Fruit fly (Drosophila melanogaster) whole organism, prepupa: Measurements from ENCODE around the gene gnu.

ENCODE experiments used
- Blimp-1 ChIP-seq: fragments of 200-800 bp; sonication (Bioruptor generic); optimal IDR thresholded peaks from 3 replicates; lab custom pipeline; 2017; ENCODE audit warnings: missing biosample characterization, missing genetic modification characterization, mild to moderate bottlenecking, moderate library complexity, missing genetic modification reagents
- CG10631 ChIP-seq: fragments of 200-800 bp; sonication (Bioruptor generic); optimal IDR thresholded peaks from 2 replicates; lab custom pipeline; 2016; ENCODE audit warnings: missing biosample characterization, missing genetic modification characterization
- CG10669 ChIP-seq: fragments of 200-800 bp; sonication (Bioruptor generic); optimal IDR thresholded peaks from 3 replicates; lab custom pipeline; 2018; ENCODE audit warnings: missing biosample characterization, mild to moderate bottlenecking, missing genetic modification characterization, moderate library complexity
- CG11294 ChIP-seq: fragments of 200-800 bp; sonication (Bioruptor generic); IDR thresholded peaks from 2 replicates; pipeline ENCODE4 v1.3.6; 2022; ENCODE audit warnings: missing biosample characterization, missing genetic modification characterization
- CG11762 ChIP-seq: fragments of 200-800 bp; sonication (Bioruptor generic); optimal IDR thresholded peaks from 3 replicates; lab custom pipeline; 2016; ENCODE audit warnings: missing biosample characterization, missing genetic modification characterization; ENCODE audit not compliant: insufficient read depth
- CG11902 ChIP-seq: fragments of 200-800 bp; sonication (Bioruptor generic); optimal IDR thresholded peaks from 3 replicates; lab custom pipeline; 2016; ENCODE audit warnings: missing biosample characterization, missing genetic modification characterization
- CG15336 ChIP-seq: fragments of 200-800 bp; sonication (Bioruptor generic); IDR thresholded peaks from 2 replicates; pipeline ENCODE4 v1.3.6; 2022; ENCODE audit warnings: missing biosample characterization, missing genetic modification characterization
- CG1621 ChIP-seq: fragments of 200-800 bp; sonication (Bioruptor generic); optimal IDR thresholded peaks from 3 replicates; lab custom pipeline; 2018; ENCODE audit warnings: missing biosample characterization, mild to moderate bottlenecking, missing genetic modification characterization
- CG16779 ChIP-seq: fragments of 200-800 bp; sonication (Bioruptor generic); optimal IDR thresholded peaks from 3 replicates; lab custom pipeline; 2017; ENCODE audit warnings: missing biosample characterization, mild to moderate bottlenecking, missing genetic modification characterization
- CG3032 ChIP-seq: fragments of 200-800 bp; optimal IDR thresholded peaks from 2 replicates; lab custom pipeline; 2019; ENCODE audit warnings: missing biosample characterization, mild to moderate bottlenecking, missing genetic modification characterization, moderate library complexity
- CG31627 ChIP-seq: fragments of 200-800 bp; sonication (Bioruptor generic); optimal IDR thresholded peaks from 3 replicates; lab custom pipeline; 2016; ENCODE audit warnings: missing biosample characterization, missing genetic modification characterization
- CG32006 ChIP-seq: fragments of 200-800 bp; sonication (Bioruptor generic); optimal IDR thresholded peaks from 3 replicates; lab custom pipeline; 2017; ENCODE audit warnings: missing biosample characterization, mild to moderate bottlenecking, missing genetic modification characterization
- CG6276 ChIP-seq: fragments of 200-800 bp; sonication (Bioruptor generic); optimal IDR thresholded peaks from 2 replicates; lab custom pipeline; 2017; ENCODE audit warnings: missing biosample characterization, mild to moderate bottlenecking, missing genetic modification characterization
- CG6792 ChIP-seq: fragments of 200-800 bp; sonication (Bioruptor generic); optimal IDR thresholded peaks from 3 replicates; lab custom pipeline; 2016; ENCODE audit warnings: missing biosample characterization, missing genetic modification characterization
- CG6808 ChIP-seq: fragments of 200-800 bp; sonication (Bioruptor generic); optimal IDR thresholded peaks from 3 replicates; lab custom pipeline; 2017; ENCODE audit warnings: missing biosample characterization, missing genetic modification characterization, mild to moderate bottlenecking, moderate library complexity, missing genetic modification reagents
- CG6854 ChIP-seq: fragments of 200-800 bp; sonication (Bioruptor generic); optimal IDR thresholded peaks from 2 replicates; lab custom pipeline; 2017; ENCODE audit warnings: missing biosample characterization, mild to moderate bottlenecking, missing genetic modification characterization
- CG7368 ChIP-seq: fragments of 200-800 bp; sonication (Bioruptor generic); optimal IDR thresholded peaks from 3 replicates; lab custom pipeline; 2016; ENCODE audit warnings: missing biosample characterization, missing genetic modification characterization
- CG8119 ChIP-seq: fragments of 200-800 bp; sonication (Bioruptor generic); IDR thresholded peaks from 3 replicates; pipeline ENCODE4 v1.3.6; 2022; ENCODE audit warnings: missing biosample characterization, missing genetic modification characterization
- CG8632 ChIP-seq: fragments of 200-800 bp; sonication (Bioruptor generic); optimal IDR thresholded peaks from 3 replicates; lab custom pipeline; 2016; ENCODE audit warnings: missing biosample characterization, missing genetic modification characterization
- Eip75B ChIP-seq: fragments of 200-800 bp; sonication (Bioruptor generic); optimal IDR thresholded peaks from 3 replicates; lab custom pipeline; 2016; ENCODE audit warnings: missing biosample characterization, missing genetic modification characterization
- Eip78C ChIP-seq: fragments of 200-800 bp; sonication (Bioruptor generic); peaks from one replicate; lab custom pipeline; 2016; ENCODE audit warnings: missing biosample characterization, missing genetic modification characterization
- Eip93F ChIP-seq: fragments of 200-800 bp; sonication (Bioruptor generic); optimal IDR thresholded peaks from 2 replicates; lab custom pipeline; 2016; ENCODE audit warnings: missing biosample characterization, mild to moderate bottlenecking, missing genetic modification characterization
- Ets21C ChIP-seq: fragments of 200-800 bp; sonication (Bioruptor generic); optimal IDR thresholded peaks from 3 replicates; lab custom pipeline; 2016; ENCODE audit warnings: missing biosample characterization, missing genetic modification characterization
- Gug ChIP-seq: fragments of 200-800 bp; sonication (Bioruptor generic); IDR thresholded peaks from 2 replicates; pipeline ENCODE4 v1.3.6; 2022; ENCODE audit warnings: missing biosample characterization, missing genetic modification characterization
- Hr38 ChIP-seq: sonication (Bioruptor generic); optimal IDR thresholded peaks from 2 replicates; lab custom pipeline; 2016; ENCODE audit warnings: missing biosample characterization, missing genetic modification characterization
- Hr39 ChIP-seq: fragments of 200-800 bp; sonication (Bioruptor generic); optimal IDR thresholded peaks from 2 replicates; lab custom pipeline; 2016; ENCODE audit warnings: missing biosample characterization, missing genetic modification characterization
- Hr4 ChIP-seq: fragments of 200-800 bp; sonication (Bioruptor generic); optimal IDR thresholded peaks from 3 replicates; lab custom pipeline; 2016; ENCODE audit warnings: missing biosample characterization, missing genetic modification characterization
- Lpt ChIP-seq: fragments of 200-800 bp; sonication (Bioruptor generic); optimal IDR thresholded peaks from 3 replicates; lab custom pipeline; 2016; ENCODE audit warnings: missing biosample characterization, missing genetic modification characterization
- Smox ChIP-seq: fragments of 200-800 bp; sonication (Bioruptor generic); optimal IDR thresholded peaks from 3 replicates; lab custom pipeline; 2016; ENCODE audit warnings: missing biosample characterization, missing genetic modification characterization
- Sox15 ChIP-seq: fragments of 200-800 bp; sonication (Bioruptor generic); optimal IDR thresholded peaks from 3 replicates; lab custom pipeline; 2016; ENCODE audit warnings: missing biosample characterization, missing genetic modification characterization
- achi ChIP-seq: fragments of 200-800 bp; sonication (Bioruptor generic); optimal IDR thresholded peaks from 3 replicates; lab custom pipeline; 2016; ENCODE audit warnings: missing biosample characterization, missing genetic modification characterization
- cyc ChIP-seq: fragments of 200-800 bp; sonication (Bioruptor generic); optimal IDR thresholded peaks from 3 replicates; lab custom pipeline; 2016; ENCODE audit warnings: missing biosample characterization, missing genetic modification characterization
- esn ChIP-seq: fragments of 200-800 bp; sonication (Bioruptor generic); optimal IDR thresholded peaks from 2 replicates; lab custom pipeline; 2016; ENCODE audit warnings: missing biosample characterization, mild to moderate bottlenecking, missing genetic modification characterization, moderate library complexity
- fd85E ChIP-seq: fragments of 200-800 bp; sonication (Bioruptor generic); optimal IDR thresholded peaks from 3 replicates; lab custom pipeline; 2016; ENCODE audit warnings: missing biosample characterization, missing genetic modification characterization
- fkh ChIP-seq: fragments of 200-800 bp; sonication (Bioruptor generic); optimal IDR thresholded peaks from 3 replicates; lab custom pipeline; 2017; ENCODE audit warnings: missing biosample characterization, mild to moderate bottlenecking, missing genetic modification characterization, moderate library complexity
- lz ChIP-seq: fragments of 200-800 bp; sonication (Bioruptor generic); optimal IDR thresholded peaks from 3 replicates; lab custom pipeline; 2016; ENCODE audit warnings: missing biosample characterization, missing genetic modification characterization
- net ChIP-seq: fragments of 200-800 bp; sonication (Bioruptor generic); optimal IDR thresholded peaks from 3 replicates; lab custom pipeline; 2016; ENCODE audit warnings: missing biosample characterization, missing genetic modification characterization
- salr ChIP-seq, 2 experiments: fragments of 200-800 bp; sonication (Bioruptor generic); optimal IDR thresholded peaks; 3 replicates each; lab custom pipeline; 2016 to 2018; ENCODE audit warnings: missing biosample characterization in 2 of 2, missing genetic modification characterization in 2 of 2, mild to moderate bottlenecking in 1 of 2
- spab ChIP-seq: fragments of 200-800 bp; sonication (Bioruptor generic); optimal IDR thresholded peaks from 2 replicates; lab custom pipeline; 2017; ENCODE audit warnings: missing biosample characterization, mild to moderate bottlenecking, missing genetic modification characterization, missing genetic modification reagents
- ss ChIP-seq, 2 experiments: fragments of 200-800 bp; sonication (Bioruptor generic); optimal IDR thresholded peaks; 2 replicates in 1 of 2; 3 replicates in 1 of 2; lab custom pipeline; 2017 to 2018; ENCODE audit warnings: mild to moderate bottlenecking in 2 of 2, missing biosample characterization in 2 of 2, missing genetic modification characterization in 2 of 2, moderate library complexity in 1 of 2
- svp ChIP-seq: fragments of 200-800 bp; sonication (Bioruptor generic); peaks from one replicate; lab custom pipeline; 2016; ENCODE audit warnings: missing biosample characterization, missing genetic modification characterization
- vri ChIP-seq: fragments of 200-800 bp; sonication (Bioruptor generic); optimal IDR thresholded peaks from 3 replicates; lab custom pipeline; 2016; ENCODE audit warnings: missing biosample characterization, mild to moderate bottlenecking, missing genetic modification characterization

Gene gnu

dm6 chr3L:14775711-14776660 lies 27.2 kb downstream of the gnu start, which contains the start of gene mop:
TSS of gene mop (minus strand) at chr3L:14776129.
- TF ChIP-seq CG3032 (tag; lab: Kevin White, UChicago): peak; percentile 19
- TF ChIP-seq achi (GFP tag; lab: Kevin White, UChicago): no peak
- peak; percentile 18; the same call in 1 of the 3 replicates for TF ChIP-seq CG8119 (GFP tag; lab: Robert Waterston, UW)
- TF ChIP-seq Smox (GFP tag; lab: Kevin White, UChicago): no peak
- TF ChIP-seq CG11294 (GFP tag; lab: Robert Waterston, UW): no peak
- peak; percentile 88 for TF ChIP-seq Eip78C (GFP tag; lab: Kevin White, UChicago)
- no peak for TF ChIP-seq Gug (GFP tag; lab: Robert Waterston, UW)
- TF ChIP-seq svp (GFP tag; lab: Kevin White, UChicago): peak; percentile 76
- peak; percentile 32 for TF ChIP-seq CG6854 (GFP tag; lab: Kevin White, UChicago)
- TF ChIP-seq fd85E (GFP tag; lab: Kevin White, UChicago): no peak
- no peak for TF ChIP-seq CG8632 (GFP tag; lab: Kevin White, UChicago)
- no peak for TF ChIP-seq spab
- no peak for TF ChIP-seq Hr39 (GFP tag; lab: Kevin White, UChicago)
- no peak for TF ChIP-seq Hr38 (GFP tag; lab: Kevin White, UChicago)
- TF ChIP-seq esn (GFP tag; lab: Kevin White, UChicago): peak; percentile 51
- TF ChIP-seq CG11902 (GFP tag; lab: Kevin White, UChicago): no peak
- 0 out of 2 replicates have a peak, but pooled peaks have one; percentile 23 for TF ChIP-seq CG15336 (GFP tag; lab: Robert Waterston, UW)
- TF ChIP-seq lz (GFP tag; lab: Kevin White, UChicago): peak; percentile 47
- TF ChIP-seq Eip75B (GFP tag; lab: Kevin White, UChicago): no peak
- peak; percentile 19 for TF ChIP-seq CG31627 (GFP tag; lab: Kevin White, UChicago)

- TF ChIP-seq achi (GFP tag; lab: Kevin White, UChicago) (no peak), CG11762 (GFP tag; lab: Kevin White, UChicago) (no peak), net (GFP tag; lab: Kevin White, UChicago) (no peak), CG16779 (tag; lab: Kevin White, UChicago) (no peak), CG6854 (GFP tag; lab: Kevin White, UChicago) (no peak), CG7368 (GFP tag; lab: Kevin White, UChicago) (no peak), CG11902 (GFP tag; lab: Kevin White, UChicago) (no peak), salr (GFP tag; optimal IDR thresholded peaks at IDR 0.05; lab: Kevin White, UChicago) (no peak), Ets21C (GFP tag; lab: Kevin White, UChicago) (no peak)
Observed at dm6 chr3L:14769183-14769582, 34.0 kb downstream of the gnu start, which contains the start of gene Mgat4b. TSS of gene Mgat4b (minus strand) at chr3L:14769283.

dm6 chr3L:14761837-14762785 lies 41.0 kb downstream of the gnu start, which contains the start of the genes Tsen34 and Mgat4a:
TSS of gene Tsen34 (minus strand) at chr3L:14761844.
TSS of gene Mgat4a (plus strand) at chr3L:14762028.
- TF ChIP-seq CG1621 (no peak), ss (GFP tag; optimal IDR thresholded peaks at IDR 0.05; lab: Kevin White, UChicago) (no peak), Sox15 (GFP tag; lab: Kevin White, UChicago) (no peak), Hr4 (GFP tag; lab: Kevin White, UChicago) (no peak), CG10631 (GFP tag; lab: Kevin White, UChicago) (no peak), CG8632 (GFP tag; lab: Kevin White, UChicago) (peak; percentile 55), CG10669 (GFP tag; lab: Kevin White, UChicago) (no peak), spab (no peak), Lpt (no peak), Eip93F (GFP tag; lab: Kevin White, UChicago) (no peak), CG6792 (GFP tag; lab: Kevin White, UChicago) (peak; percentile 48), achi (GFP tag; lab: Kevin White, UChicago) (no peak), Blimp-1 (no peak), CG31627 (GFP tag; lab: Kevin White, UChicago) (no peak), CG32006 (no peak), svp (GFP tag; lab: Kevin White, UChicago) (peak; percentile 13), CG6276 (GFP tag; lab: Kevin White, UChicago) (no peak), esn (GFP tag; lab: Kevin White, UChicago) (peak; percentile 62), Eip78C (GFP tag; lab: Kevin White, UChicago) (no peak), cyc (GFP tag; lab: Kevin White, UChicago) (peak; percentile 7), vri (GFP tag; lab: Kevin White, UChicago) (peak; percentile 40), CG6808 (no peak), lz (GFP tag; lab: Kevin White, UChicago) (peak; percentile 22), fkh (GFP tag; lab: Kevin White, UChicago) (peak; percentile 97)
